Fruit fly (Drosophila melanogaster) whole organism: Measurements from ENCODE around the gene CG8750.

Experiments used
- pan ChIP-seq: fragments of >200 bp; optimal IDR thresholded peaks from 2 replicates; lab custom pipeline; 2017
- psq ChIP-seq: fragments of >200 bp; optimal IDR thresholded peaks from 2 replicates; lab custom pipeline; 2017
- usp ChIP-seq: fragments of >200 bp; optimal IDR thresholded peaks from 2 replicates; lab custom pipeline; 2017; ENCODE audit warnings: missing biosample characterization, missing genetic modification characterization, mixed read lengths

- TF ChIP-seq psq (lab: Kevin White, UChicago) (no peak), usp (no peak), pan (lab: Kevin White, UChicago) (no peak)
These were observed 2.5 kb upstream of the CG8750 start for dm6 chr3L:13845292-13845691.
